Worm (Caenorhabditis elegans) whole organism, early embryonic: Measurements from ENCODE around the gene T09E8.4.
A peak's percentile ranks its signal among the peaks of the same experiment; 100 is the strongest.

ENCODE experiments used
- B0310.2 ChIP-seq: sonication (generic microtip); optimal IDR thresholded peaks from 2 replicates; lab custom pipeline; 2016; ENCODE audit warnings: mild to moderate bottlenecking, missing genetic modification characterization, missing compliant biosample characterization
- ama-1 ChIP-seq: fragments of 150-350 bp; optimal IDR thresholded peaks from 2 replicates; lab custom pipeline; 2014
- ceh-36 ChIP-seq: sonication (generic microtip); optimal IDR thresholded peaks from 2 replicates; lab custom pipeline; 2016; ENCODE audit warnings: missing genetic modification characterization, inconsistent platforms, missing compliant biosample characterization
- ets-7 ChIP-seq: sonication (generic microtip); optimal IDR thresholded peaks from 2 replicates; lab custom pipeline; 2016; ENCODE audit warnings: missing genotype, missing genetic modification characterization, missing compliant biosample characterization
- flt-1 ChIP-seq: fragments of 200-800 bp; sonication (Bioruptor generic); IDR thresholded peaks from 2 replicates; pipeline ENCODE4 v1.3.6; 2022; ENCODE audit warnings: missing genetic modification characterization, missing compliant biosample characterization
- hmg-4 ChIP-seq: fragments of 200-800 bp; sonication (Bioruptor generic); optimal IDR thresholded peaks from 2 replicates; lab custom pipeline; 2018; ENCODE audit warnings: mild to moderate bottlenecking, missing genetic modification characterization, missing compliant biosample characterization
- pes-1 ChIP-seq: fragments of 200-800 bp; sonication (Bioruptor generic); IDR thresholded peaks from 2 replicates; pipeline ENCODE4 v1.3.6; 2022; ENCODE audit warnings: missing genetic modification reagents, missing genetic modification characterization, missing compliant biosample characterization
- scrt-1 ChIP-seq: fragments of 200-800 bp; sonication (Bioruptor generic); IDR thresholded peaks from 2 replicates; pipeline ENCODE4 v1.3.6; 2022; ENCODE audit warnings: missing genetic modification characterization, missing compliant biosample characterization
- sea-1 ChIP-seq: fragments of 200-800 bp; sonication (Bioruptor generic); conservative IDR thresholded peaks from 2 replicates; pipeline ENCODE4 v1.3.6; 2022; ENCODE audit warnings: missing genetic modification characterization, missing compliant biosample characterization
- tbx-11 ChIP-seq: fragments of 200-800 bp; sonication (Bioruptor generic); IDR thresholded peaks from 2 replicates; pipeline ENCODE4 v1.3.6; 2022; ENCODE audit warnings: missing genetic modification characterization, missing compliant biosample characterization
- tbx-37 ChIP-seq: fragments of 200-800 bp; sonication (Bioruptor generic); conservative IDR thresholded peaks from 2 replicates; pipeline ENCODE4 v1.3.6; 2022; ENCODE audit warnings: missing genetic modification reagents, missing genetic modification characterization, missing compliant biosample characterization
- tra-4 ChIP-seq: sonication (generic microtip); optimal IDR thresholded peaks from 2 replicates; lab custom pipeline; 2017; ENCODE audit warnings: missing genetic modification characterization, missing compliant biosample characterization

DNA sequence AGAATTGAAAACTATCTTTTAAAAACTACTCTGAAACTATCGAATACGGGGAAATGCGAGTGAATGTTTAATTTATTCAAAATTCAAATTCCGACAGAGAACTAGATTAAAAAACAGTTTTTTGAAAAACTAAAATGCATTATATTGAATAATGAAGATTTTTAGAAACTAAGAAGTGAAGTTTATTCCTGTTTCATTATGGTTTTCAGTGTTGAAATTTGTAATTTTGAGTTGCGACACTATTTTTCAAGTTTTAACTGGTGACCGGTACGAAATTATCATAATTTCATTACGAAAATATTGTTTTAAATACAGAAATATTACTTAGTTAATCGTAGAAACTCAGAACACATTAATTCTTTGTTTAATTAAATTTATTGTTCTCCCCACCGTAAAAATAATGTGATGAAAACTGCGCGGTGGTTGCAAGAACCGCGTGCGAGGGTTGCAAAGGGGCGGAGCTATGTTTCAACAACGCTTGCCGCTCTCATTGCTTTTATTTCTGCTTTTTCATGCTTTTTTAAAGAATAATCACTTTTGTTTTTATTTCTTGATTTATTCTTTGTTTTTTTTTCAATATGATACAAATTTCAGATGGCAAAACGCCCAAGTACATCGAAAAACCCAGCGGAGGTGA lies 7.8 kb downstream of the T09E8.4 start, which contains the start of gene him-17:
- TF ChIP-seq ets-7 (tag; lab: Kevin White, UChicago): no peak
- TF ChIP-seq hmg-4 (GFP tag; lab: Kevin White, UChicago): peak; percentile 63
- no peak; the same call in 1 of the 2 replicates for TF ChIP-seq sea-1
- no peak for TF ChIP-seq ama-1 (lab: Kevin White, UChicago)
- TF ChIP-seq tra-4: peak; percentile 57
- TF ChIP-seq pes-1 (GFP tag; lab: Robert Waterston, UW): peak; percentile 71
- TF ChIP-seq tbx-37: peak; percentile 53
- peak; percentile 60; the same call in 1 of the 2 replicates for TF ChIP-seq tbx-11 (GFP tag; lab: Robert Waterston, UW)
- no peak for TF ChIP-seq B0310.2
- TF ChIP-seq scrt-1 (GFP tag; lab: Robert Waterston, UW): 0 out of 2 replicates have a peak, but pooled peaks have one; percentile 62
- 0 out of 2 replicates have a peak, but pooled peaks have one; percentile 13 for TF ChIP-seq flt-1 (GFP tag; lab: Robert Waterston, UW)
- peak; percentile 56 for TF ChIP-seq ceh-36
